Fruit fly (Drosophila melanogaster): ENCODE measurements around the gene Cyp4d2.
A peak's percentile ranks its signal among the peaks of the same experiment; 100 is the strongest.

The Cyp4d2 gene

DNA sequence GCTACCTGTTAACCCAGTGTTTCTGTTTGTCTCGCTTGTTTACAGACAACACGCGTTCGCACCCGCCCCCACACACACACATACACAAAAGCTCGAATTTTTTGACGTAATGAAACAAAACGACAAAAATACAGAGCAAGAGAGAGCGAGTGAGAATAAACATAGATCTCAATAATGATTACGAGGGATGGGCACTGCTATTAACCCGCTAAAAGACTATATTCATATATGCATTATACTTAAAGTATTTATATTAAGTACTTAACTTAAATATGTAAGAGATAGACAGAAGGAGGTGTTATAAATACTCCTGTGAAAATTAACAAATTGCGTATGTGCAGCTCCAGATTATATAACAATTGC, 34.0 kb upstream of the Cyp4d2 start (continued):
- no peak for TF ChIP-seq Fer2 (tag; optimal IDR thresholded peaks at IDR 0.05)
- TF ChIP-seq CG10654 (GFP tag; optimal IDR thresholded peaks at IDR 0.05), result peak; percentile 25
- peak; percentile 40; the same call in 1 of the 3 replicates for TF ChIP-seq dysf (GFP tag; IDR thresholded peaks at IDR 0.05)
- TF ChIP-seq C15 (GFP tag; IDR thresholded peaks at IDR 0.05), result no peak
- TF ChIP-seq CG8924 (tag; optimal IDR thresholded peaks at IDR 0.05), result peak; percentile 51
- peak; percentile 88 for TF ChIP-seq Med (GFP tag)
- no peak for TF ChIP-seq CG8388 (GFP tag; optimal IDR thresholded peaks at IDR 0.05)
- peak; percentile 86 for TF ChIP-seq CG7987 (GFP tag; optimal IDR thresholded peaks at IDR 0.05)
- TF ChIP-seq CG3281 (GFP tag; optimal IDR thresholded peaks at IDR 0.05), result peak; percentile 35
- TF ChIP-seq CG11247 (GFP tag; IDR thresholded peaks at IDR 0.05), result no peak
- peak; percentile 16 for TF ChIP-seq kay (GFP tag; optimal IDR thresholded peaks at IDR 0.05)
- TF ChIP-seq CG12942 (GFP tag; optimal IDR thresholded peaks at IDR 0.05), result no peak
- peak; percentile 28; the same call in 1 of the 3 replicates for TF ChIP-seq CG34422 (GFP tag; IDR thresholded peaks at IDR 0.05)
- no peak for TF ChIP-seq mld (GFP tag; IDR thresholded peaks at IDR 0.05; ENCODE audit: partially characterized antibody)
- TF ChIP-seq ATbp (GFP tag; optimal IDR thresholded peaks at IDR 0.05), result peak; percentile 85
- TF ChIP-seq CG30431 (GFP tag; optimal IDR thresholded peaks at IDR 0.05), result no peak
- TF ChIP-seq Camta (GFP tag; optimal IDR thresholded peaks at IDR 0.05), result peak; percentile 23
- peak in 1 of 2 experiments; percentile 38 for TF ChIP-seq insv (GFP tag; optimal IDR thresholded peaks at IDR 0.05)
- peak; percentile 61 for TF ChIP-seq Asciz (GFP tag; optimal IDR thresholded peaks at IDR 0.05)
- TF ChIP-seq CG32532 (GFP tag; IDR thresholded peaks at IDR 0.05), result peak; percentile 64; the same call in 1 of the 2 replicates
- no peak for TF ChIP-seq ab (GFP tag; optimal IDR thresholded peaks at IDR 0.05)
- TF ChIP-seq yki (optimal IDR thresholded peaks at IDR 0.05), result no peak
- no peak for TF ChIP-seq chn (GFP tag; optimal IDR thresholded peaks at IDR 0.05)
- peak; percentile 68 for TF ChIP-seq CG2875 (GFP tag; optimal IDR thresholded peaks at IDR 0.05)
- no peak for TF ChIP-seq Dref (GFP tag; IDR thresholded peaks at IDR 0.05)
- TF ChIP-seq CG15011 (GFP tag; optimal IDR thresholded peaks at IDR 0.05), result peak; percentile 38
- peak; percentile 50 for TF ChIP-seq CoRest (tag; optimal IDR thresholded peaks at IDR 0.05)
- peak; percentile 17 for TF ChIP-seq D19A (tag; optimal IDR thresholded peaks at IDR 0.05)
- peak; percentile 63 for TF ChIP-seq BtbVII (GFP tag; optimal IDR thresholded peaks at IDR 0.05)
- TF ChIP-seq bcd (GFP tag; optimal IDR thresholded peaks at IDR 0.05), result peak; percentile 11
- 0 out of 2 replicates have a peak, but pooled peaks have one; percentile 11 for TF ChIP-seq CG4360 (GFP tag; IDR thresholded peaks at IDR 0.05)
- peak; percentile 20; the same call in 1 of the 2 replicates for TF ChIP-seq HLH3B (GFP tag; IDR thresholded peaks at IDR 0.05)
- peak; percentile 57 for TF ChIP-seq HHEX (GFP tag; optimal IDR thresholded peaks at IDR 0.05)
- no peak for TF ChIP-seq crc (GFP tag; optimal IDR thresholded peaks at IDR 0.05)
- TF ChIP-seq zfh1 (GFP tag; IDR thresholded peaks at IDR 0.05), result 0 out of 3 replicates have a peak, but pooled peaks have one; percentile 10
- TF ChIP-seq ato (GFP tag; IDR thresholded peaks at IDR 0.05; ENCODE audit: partially characterized antibody), result no peak
- peak; percentile 61 for TF ChIP-seq Vsx1 (GFP tag; optimal IDR thresholded peaks at IDR 0.05)
- no peak for TF ChIP-seq Dfd (GFP tag; optimal IDR thresholded peaks at IDR 0.05)
- TF ChIP-seq CG1603 (tag; optimal IDR thresholded peaks at IDR 0.05), result peak; percentile 60
- TF ChIP-seq dmrt99B (tag; optimal IDR thresholded peaks at IDR 0.05), result peak; percentile 47
- peak; percentile 43 for TF ChIP-seq CG3838 (GFP tag; optimal IDR thresholded peaks at IDR 0.05)
- peak; percentile 4 for TF ChIP-seq exex (tag; optimal IDR thresholded peaks at IDR 0.05)
- peak; percentile 55; the same call in 1 of the 2 replicates for TF ChIP-seq sob (GFP tag; IDR thresholded peaks at IDR 0.05)
- peak; percentile 67 for TF ChIP-seq lbe (GFP tag; optimal IDR thresholded peaks at IDR 0.05)
- TF ChIP-seq mirr (GFP tag; optimal IDR thresholded peaks at IDR 0.05), result peak; percentile 97
- peak; percentile 26; the same call in 1 of the 2 replicates for TF ChIP-seq al (GFP tag; IDR thresholded peaks at IDR 0.05)
- no peak for TF ChIP-seq Ets97D (GFP tag; optimal IDR thresholded peaks at IDR 0.05)
- TF ChIP-seq kni (GFP tag; optimal IDR thresholded peaks at IDR 0.05), result peak; percentile 38
- TF ChIP-seq Max (GFP tag; optimal IDR thresholded peaks at IDR 0.05), result peak; percentile 28
- TF ChIP-seq wdn (GFP tag; IDR thresholded peaks at IDR 0.05), result no peak
- no peak for TF ChIP-seq CG17802 (tag; optimal IDR thresholded peaks at IDR 0.05)

Data from whole organism, embryonic.